Fruit fly (Drosophila melanogaster): ENCODE results near the gene CG14830.

The CG14830 gene

DNA sequence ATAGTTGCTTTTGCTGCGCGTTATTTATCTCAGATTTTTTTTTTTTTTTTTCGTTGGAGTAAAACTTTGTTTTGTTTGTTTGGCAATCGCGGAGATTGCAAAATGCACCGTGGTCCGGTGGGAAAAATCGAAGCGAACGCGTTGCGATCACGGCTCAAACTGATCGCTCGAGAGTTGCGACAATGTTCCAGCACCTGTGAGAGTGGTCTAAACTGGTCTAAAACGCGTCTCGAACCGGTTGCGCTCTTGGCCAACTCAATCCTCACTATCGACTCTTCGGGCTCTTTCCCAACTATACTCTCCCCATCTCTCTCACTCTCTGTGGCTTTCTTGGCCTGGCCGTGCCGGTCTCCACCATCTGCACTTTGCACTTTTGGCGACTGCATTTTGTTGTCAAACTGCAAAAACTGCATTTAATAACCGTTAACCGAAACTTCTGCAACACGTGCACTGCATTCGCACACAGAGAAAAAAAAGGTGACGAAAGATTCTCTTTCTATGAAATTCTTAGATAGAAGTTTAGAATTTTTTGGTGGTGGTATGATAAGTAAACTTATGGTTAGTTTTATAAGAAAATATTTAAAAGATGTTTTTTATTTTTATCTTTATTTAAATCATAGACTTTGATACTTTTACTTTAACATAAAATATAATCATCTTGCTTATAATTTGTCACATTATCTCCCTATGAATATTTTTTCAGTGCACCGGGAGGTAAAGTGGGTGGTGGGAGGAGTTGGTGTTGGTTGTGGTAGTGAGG is at the start of gene CG14830:
Gene CG14830 (minus strand): TSS at position 164 of the 760 bp plus-strand sequence.
- TF ChIP-seq Jra (GFP tag; optimal IDR thresholded peaks at IDR 0.05) (no peak), Vsx2 (GFP tag; optimal IDR thresholded peaks at IDR 0.05; ENCODE audit: partially characterized antibody) (peak; percentile 81), usp (GFP tag; optimal IDR thresholded peaks at IDR 0.05) (no peak), rgr (GFP tag; optimal IDR thresholded peaks at IDR 0.05) (no peak), Hr78 (GFP tag; optimal IDR thresholded peaks at IDR 0.05) (no peak), Dif (GFP tag; optimal IDR thresholded peaks at IDR 0.05; ENCODE audit: partially characterized antibody) (peak; percentile 90), jim (GFP tag; optimal IDR thresholded peaks at IDR 0.05) (peak; percentile 61), dl (GFP tag; optimal IDR thresholded peaks at IDR 0.05; ENCODE audit: insufficient read depth in 1 of 2, partially characterized antibody in 2 of 2) (peak; percentile 63 to 77), OdsH (GFP tag; optimal IDR thresholded peaks at IDR 0.05) (no peak), CG32264 (GFP tag; optimal IDR thresholded peaks at IDR 0.05) (no peak), Mio (GFP tag; optimal IDR thresholded peaks at IDR 0.05) (no peak), fru (GFP tag; optimal IDR thresholded peaks at IDR 0.05) (peak; percentile 3), foxo (GFP tag; optimal IDR thresholded peaks at IDR 0.05) (no peak), psq (GFP tag; optimal IDR thresholded peaks at IDR 0.05) (no peak), Sp1 (GFP tag; optimal IDR thresholded peaks at IDR 0.05) (no peak), dmrt93B (GFP tag; optimal IDR thresholded peaks at IDR 0.05) (no peak), CG9705 (GFP tag; optimal IDR thresholded peaks at IDR 0.05) (no peak), GATAd (GFP tag; optimal IDR thresholded peaks at IDR 0.05) (no peak), br (GFP tag; optimal IDR thresholded peaks at IDR 0.05) (no peak)

DNA sequence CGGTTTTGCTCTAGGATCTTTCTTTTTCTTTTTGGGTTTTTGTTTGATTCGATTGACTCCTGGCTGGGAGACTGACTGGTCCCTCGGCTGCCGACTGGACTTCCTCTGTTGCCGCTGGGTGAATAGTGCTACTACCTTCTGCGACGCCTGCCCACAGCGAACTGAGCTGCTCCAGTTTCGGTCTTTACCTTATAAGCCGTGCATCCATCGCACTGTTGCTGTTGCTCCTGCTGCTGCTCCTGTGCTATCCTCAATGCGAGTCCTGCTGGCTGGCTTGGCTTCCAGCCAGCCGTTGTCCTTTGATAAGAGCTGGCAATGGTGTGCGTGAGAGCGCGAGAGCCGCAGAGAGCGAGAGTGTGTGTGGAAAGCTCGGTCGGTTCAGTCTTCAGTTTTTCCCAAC is 49.0 kb upstream of the CG14830 start, which contains the start of gene unc-13-4A:
Gene unc-13-4A (minus strand): TSS at position 143 of the 400 bp plus-strand sequence.
- TF ChIP-seq brk (GFP tag; optimal IDR thresholded peaks at IDR 0.05) (no peak), usp (GFP tag; optimal IDR thresholded peaks at IDR 0.05) (no peak)

DNA sequence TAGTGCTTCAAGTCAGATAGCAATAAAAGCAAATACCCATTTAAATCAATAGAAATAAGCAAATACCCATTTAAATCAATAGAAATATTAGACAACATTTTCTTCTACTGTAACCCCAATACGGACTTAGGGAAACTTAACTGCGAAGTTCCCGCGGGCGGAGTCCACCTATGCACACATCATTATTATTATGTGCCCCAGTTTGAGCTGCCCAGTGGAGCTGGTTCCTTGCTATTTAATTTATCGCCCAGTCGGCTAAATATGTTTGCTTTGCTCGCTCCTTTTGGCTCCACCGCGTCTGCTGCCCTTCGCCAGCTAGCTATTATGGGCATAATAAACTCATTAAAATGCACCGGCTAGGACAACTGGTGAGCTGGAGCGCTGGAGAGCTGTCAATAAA is 36.9 kb upstream of the CG14830 start:
- TF ChIP-seq CG32264 (GFP tag; optimal IDR thresholded peaks at IDR 0.05) (no peak), CG9705 (GFP tag; optimal IDR thresholded peaks at IDR 0.05) (no peak), Dif (GFP tag; optimal IDR thresholded peaks at IDR 0.05; ENCODE audit: partially characterized antibody) (no peak), br (GFP tag; optimal IDR thresholded peaks at IDR 0.05) (no peak), rgr (GFP tag; optimal IDR thresholded peaks at IDR 0.05) (no peak), dsf (GFP tag; optimal IDR thresholded peaks at IDR 0.05; ENCODE audit: borderline replicate concordance) (no peak), OdsH (GFP tag; optimal IDR thresholded peaks at IDR 0.05) (no peak), usp (GFP tag; optimal IDR thresholded peaks at IDR 0.05) (no peak), Jra (GFP tag; optimal IDR thresholded peaks at IDR 0.05) (no peak), CrebA (GFP tag; optimal IDR thresholded peaks at IDR 0.05; ENCODE audit: borderline replicate concordance) (no peak), fru (GFP tag; optimal IDR thresholded peaks at IDR 0.05) (no peak), dl (GFP tag; optimal IDR thresholded peaks at IDR 0.05; ENCODE audit: insufficient read depth in 1 of 2, partially characterized antibody in 2 of 2) (no peak), Mio (GFP tag; optimal IDR thresholded peaks at IDR 0.05) (no peak), pan (optimal IDR thresholded peaks at IDR 0.05) (no peak), Vsx2 (GFP tag; optimal IDR thresholded peaks at IDR 0.05; ENCODE audit: partially characterized antibody) (no peak), h (GFP tag; optimal IDR thresholded peaks at IDR 0.05) (no peak), sv (GFP tag; optimal IDR thresholded peaks at IDR 0.05) (no peak), jim (GFP tag; optimal IDR thresholded peaks at IDR 0.05) (no peak)

DNA sequence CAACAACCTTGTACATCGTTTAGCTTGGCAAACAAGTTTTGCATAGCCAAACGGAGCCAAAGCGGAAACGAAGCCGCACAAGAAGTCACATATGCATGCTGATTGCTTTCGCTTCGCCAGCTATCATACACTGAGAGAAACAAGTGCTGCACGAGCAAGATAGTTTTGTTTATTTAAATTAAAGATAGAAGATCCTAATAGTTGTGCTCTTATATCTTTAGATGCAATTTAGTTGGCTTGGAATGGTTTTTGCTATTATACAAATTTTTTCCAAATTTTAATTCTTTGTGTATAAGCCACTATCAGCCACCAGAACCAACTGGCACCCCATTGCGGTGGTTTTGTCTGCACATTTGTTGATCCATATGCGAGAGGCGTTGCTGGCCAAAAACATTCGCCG is 19.8 kb upstream of the CG14830 start:
- no peak for TF ChIP-seq CG32264 (GFP tag; optimal IDR thresholded peaks at IDR 0.05)

dm6 chr3L:7262471-7262870 is 1.2 kb downstream of the CG14830 start:
- TF ChIP-seq h (GFP tag; optimal IDR thresholded peaks at IDR 0.05) (peak; percentile 31), br (GFP tag; optimal IDR thresholded peaks at IDR 0.05) (no peak)

dm6 chr3L:7258267-7258666 is 5.5 kb downstream of the CG14830 start:
- TF ChIP-seq Jra (GFP tag; optimal IDR thresholded peaks at IDR 0.05) = no peak
- no peak for TF ChIP-seq Mio (GFP tag; optimal IDR thresholded peaks at IDR 0.05)

DNA sequence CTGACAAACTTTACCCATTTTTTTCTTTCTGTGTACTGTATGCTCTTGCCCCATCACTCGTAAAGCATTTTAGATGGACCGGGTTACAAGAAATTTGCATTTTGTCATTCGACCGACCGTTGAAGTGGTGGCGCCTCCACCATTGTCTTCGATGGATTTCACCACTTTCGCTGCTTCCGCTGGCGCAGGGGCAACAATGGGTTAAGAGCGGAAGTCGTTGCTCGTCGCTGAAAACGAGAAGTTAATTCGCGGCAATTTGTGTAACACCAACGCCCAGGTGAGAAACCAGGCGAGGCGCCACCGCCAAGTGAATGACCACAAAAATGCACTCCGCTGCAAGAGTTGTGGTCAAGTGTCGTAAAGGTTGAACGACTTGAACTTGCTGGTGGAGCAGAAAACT is 9.0 kb downstream of the CG14830 start:
- TF ChIP-seq Hr78 (GFP tag; optimal IDR thresholded peaks at IDR 0.05) (no peak), rgr (GFP tag; optimal IDR thresholded peaks at IDR 0.05) (no peak), HLH106 (tag; optimal IDR thresholded peaks at IDR 0.05) (no peak), foxo (GFP tag; optimal IDR thresholded peaks at IDR 0.05) (no peak), OdsH (GFP tag; optimal IDR thresholded peaks at IDR 0.05) (no peak), Dfd (GFP tag; optimal IDR thresholded peaks at IDR 0.05) (no peak), CG9705 (GFP tag; optimal IDR thresholded peaks at IDR 0.05) (no peak), dsf (GFP tag; optimal IDR thresholded peaks at IDR 0.05; ENCODE audit: borderline replicate concordance) (no peak), pan (optimal IDR thresholded peaks at IDR 0.05) (no peak), fru (GFP tag; optimal IDR thresholded peaks at IDR 0.05) (no peak), usp (GFP tag; optimal IDR thresholded peaks at IDR 0.05) (no peak), Dif (GFP tag; optimal IDR thresholded peaks at IDR 0.05; ENCODE audit: partially characterized antibody) (no peak)
